Worm (Caenorhabditis elegans) whole organism, late embryonic: Measurements from ENCODE around the gene str-44.

Experiments used
- C38D4.7 ChIP-seq: fragments of 200-800 bp; sonication (Bioruptor generic); optimal IDR thresholded peaks from 2 replicates; lab custom pipeline; 2018; ENCODE audit warnings: mild to moderate bottlenecking, missing genetic modification characterization, moderate library complexity, missing compliant biosample characterization
- K02D7.2 ChIP-seq: sonication (generic microtip); optimal IDR thresholded peaks from 2 replicates; lab custom pipeline; 2017; ENCODE audit warnings: mild to moderate bottlenecking, missing genetic modification characterization, missing compliant biosample characterization
- K09A11.1 ChIP-seq: sonication (generic microtip); optimal IDR thresholded peaks from 2 replicates; lab custom pipeline; 2017; ENCODE audit warnings: antibody characterized with exemption, mild to moderate bottlenecking, missing genetic modification characterization, missing compliant biosample characterization; ENCODE audit not compliant: insufficient read depth
- T23F11.4 ChIP-seq: fragments of 200-800 bp; sonication (Bioruptor generic); optimal IDR thresholded peaks from 2 replicates; lab custom pipeline; 2018; ENCODE audit warnings: mild to moderate bottlenecking, missing genetic modification characterization, missing compliant biosample characterization
- ahr-1 ChIP-seq: sonication (generic microtip); optimal IDR thresholded peaks from 2 replicates; lab custom pipeline; 2016; ENCODE audit warnings: missing genetic modification characterization, missing compliant biosample characterization
- ama-1 ChIP-seq: fragments of 150-350 bp; optimal IDR thresholded peaks from 2 replicates; lab custom pipeline; 2014
- ceh-14 ChIP-seq: sonication (generic microtip); optimal IDR thresholded peaks from 2 replicates; lab custom pipeline; 2016; ENCODE audit warnings: missing genotype, missing genetic modification characterization, missing compliant biosample characterization
- ceh-31 ChIP-seq: sonication (generic microtip); optimal IDR thresholded peaks from 2 replicates; lab custom pipeline; 2016; ENCODE audit warnings: missing genetic modification characterization, missing compliant biosample characterization
- ceh-9 ChIP-seq: sonication (generic microtip); optimal IDR thresholded peaks from 2 replicates; lab custom pipeline; 2016; ENCODE audit warnings: mild to moderate bottlenecking, missing genetic modification characterization, inconsistent platforms, missing compliant biosample characterization
- che-1 ChIP-seq: sonication (generic microtip); optimal IDR thresholded peaks from 2 replicates; lab custom pipeline; 2016; ENCODE audit warnings: mild to moderate bottlenecking, missing genetic modification characterization, missing compliant biosample characterization
- dmd-4 ChIP-seq: sonication (generic microtip); optimal IDR thresholded peaks from 2 replicates; lab custom pipeline; 2016; ENCODE audit warnings: borderline replicate concordance, missing genetic modification characterization, missing compliant biosample characterization
- dve-1 ChIP-seq: sonication (generic microtip); optimal IDR thresholded peaks from 2 replicates; lab custom pipeline; 2017; ENCODE audit warnings: antibody characterized with exemption, mild to moderate bottlenecking, missing genetic modification characterization, missing compliant biosample characterization
- elt-2 ChIP-seq: sonication (generic microtip); optimal IDR thresholded peaks from 2 replicates; lab custom pipeline; 2016; ENCODE audit warnings: missing genetic modification reagents, missing genetic modification characterization, missing compliant biosample characterization
- elt-4 ChIP-seq: sonication (generic microtip); optimal IDR thresholded peaks from 2 replicates; lab custom pipeline; 2016; ENCODE audit warnings: missing genetic modification characterization, missing compliant biosample characterization
- ets-4 ChIP-seq: sonication (generic microtip); optimal IDR thresholded peaks from 2 replicates; lab custom pipeline; 2016; ENCODE audit warnings: missing genetic modification characterization, missing compliant biosample characterization
- fkh-10 ChIP-seq: fragments of 150-350 bp; optimal IDR thresholded peaks from 2 replicates; lab custom pipeline; 2014; ENCODE audit warnings: missing biosample characterization, missing genetic modification reagents, missing genetic modification characterization
- hlh-30 ChIP-seq: sonication (generic microtip); optimal IDR thresholded peaks from 2 replicates; lab custom pipeline; 2017; ENCODE audit warnings: antibody characterized with exemption, missing genetic modification characterization, missing compliant biosample characterization; ENCODE audit not compliant: insufficient read depth
- hlh-6 ChIP-seq: sonication (generic microtip); optimal IDR thresholded peaks from 2 replicates; lab custom pipeline; 2016; ENCODE audit warnings: missing genotype, missing genetic modification characterization, missing compliant biosample characterization
- hlh-8 ChIP-seq: sonication (generic microtip); optimal IDR thresholded peaks from 2 replicates; lab custom pipeline; 2016; ENCODE audit warnings: missing genotype, missing genetic modification characterization, missing compliant biosample characterization
- lim-6 ChIP-seq: sonication (generic microtip); optimal IDR thresholded peaks from 2 replicates; lab custom pipeline; 2016; ENCODE audit warnings: missing genetic modification characterization, missing compliant biosample characterization
- madf-2 ChIP-seq: sonication (generic microtip); optimal IDR thresholded peaks from 2 replicates; lab custom pipeline; 2017; ENCODE audit warnings: missing genetic modification characterization, missing compliant biosample characterization
- nfya-1 ChIP-seq: sonication (generic microtip); optimal IDR thresholded peaks from 2 replicates; lab custom pipeline; 2017; ENCODE audit warnings: missing genetic modification characterization, mild to moderate bottlenecking, missing compliant biosample characterization, antibody characterized with exemption, moderate library complexity
- nhr-232 ChIP-seq: sonication (generic microtip); optimal IDR thresholded peaks from 2 replicates; lab custom pipeline; 2016; ENCODE audit warnings: missing genetic modification characterization, missing compliant biosample characterization
- pha-2 ChIP-seq: sonication (generic microtip); optimal IDR thresholded peaks from 2 replicates; lab custom pipeline; 2017; ENCODE audit warnings: mild to moderate bottlenecking, missing genetic modification characterization, missing compliant biosample characterization
- pros-1 ChIP-seq: fragments of 150-350 bp; optimal IDR thresholded peaks from 2 replicates; lab custom pipeline; 2014; ENCODE audit warnings: missing biosample characterization, missing genetic modification reagents, missing genetic modification characterization
- rnt-1 ChIP-seq: sonication (generic microtip); optimal IDR thresholded peaks from 2 replicates; lab custom pipeline; 2016; ENCODE audit warnings: missing genetic modification characterization, missing compliant biosample characterization
- sox-4 ChIP-seq: sonication (generic microtip); optimal IDR thresholded peaks from 2 replicates; lab custom pipeline; 2017; ENCODE audit warnings: mild to moderate bottlenecking, missing genetic modification characterization, inconsistent platforms, missing compliant biosample characterization
- tbx-2 ChIP-seq: sonication (generic microtip); optimal IDR thresholded peaks from 2 replicates; lab custom pipeline; 2016; ENCODE audit warnings: missing genetic modification characterization, missing compliant biosample characterization
- unc-55 ChIP-seq: sonication (generic microtip); optimal IDR thresholded peaks from 2 replicates; lab custom pipeline; 2017; ENCODE audit warnings: missing biosample characterization, missing genetic modification reagents, missing genetic modification characterization
- zip-5 ChIP-seq: sonication (generic microtip); optimal IDR thresholded peaks from 2 replicates; lab custom pipeline; 2016; ENCODE audit warnings: missing genetic modification characterization, missing compliant biosample characterization

Gene str-44

ce11 chrIV:7156356-7156755 lies 20.6 kb upstream of the str-44 start, which contains the start of gene maph-9:
Gene maph-9, plus strand, starts transcription at chrIV:7156628.
- peak; percentile 44 for TF ChIP-seq nfya-1
- no peak for TF ChIP-seq elt-4 (tag; lab: Kevin White, UChicago)
- peak; percentile 30 for TF ChIP-seq ceh-14 (tag; lab: Kevin White, UChicago)
- TF ChIP-seq unc-55: no peak
- peak; percentile 28 for TF ChIP-seq ceh-31 (tag; lab: Kevin White, UChicago)
- no peak for TF ChIP-seq dmd-4
- no peak for TF ChIP-seq hlh-30 (tag; lab: Kevin White, UChicago)
- TF ChIP-seq lim-6 (tag; lab: Kevin White, UChicago): no peak
- TF ChIP-seq zip-5 (tag; lab: Kevin White, UChicago): no peak
- no peak for TF ChIP-seq K02D7.2

DNA sequence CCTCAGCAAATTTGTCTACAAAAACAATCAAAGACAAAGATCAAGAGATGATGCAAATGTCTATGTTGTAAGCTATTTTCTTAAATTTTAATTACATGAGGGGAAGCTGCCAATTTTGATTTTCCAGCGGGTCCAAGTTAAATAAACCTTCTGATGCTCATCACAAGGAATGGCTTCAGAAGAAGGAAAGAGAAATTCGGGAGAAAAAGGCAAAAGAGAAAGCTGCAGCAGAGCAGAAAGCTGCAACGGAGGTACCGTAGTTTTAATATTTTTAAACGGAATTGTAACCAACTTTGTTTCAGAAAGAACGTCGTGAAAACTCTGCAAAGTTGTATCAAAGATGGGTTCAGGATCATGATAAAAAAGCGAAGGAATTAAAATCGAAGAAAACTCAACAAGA lies 18.8 kb upstream of the str-44 start:
- TF ChIP-seq sox-4 (no peak), rnt-1 (no peak), hlh-6 (tag; lab: Kevin White, UChicago) (no peak), C38D4.7 (GFP tag; lab: Kevin White, UChicago) (no peak), unc-55 (no peak), madf-2 (tag; lab: Kevin White, UChicago) (no peak), elt-2 (tag; lab: Kevin White, UChicago) (no peak)

DNA sequence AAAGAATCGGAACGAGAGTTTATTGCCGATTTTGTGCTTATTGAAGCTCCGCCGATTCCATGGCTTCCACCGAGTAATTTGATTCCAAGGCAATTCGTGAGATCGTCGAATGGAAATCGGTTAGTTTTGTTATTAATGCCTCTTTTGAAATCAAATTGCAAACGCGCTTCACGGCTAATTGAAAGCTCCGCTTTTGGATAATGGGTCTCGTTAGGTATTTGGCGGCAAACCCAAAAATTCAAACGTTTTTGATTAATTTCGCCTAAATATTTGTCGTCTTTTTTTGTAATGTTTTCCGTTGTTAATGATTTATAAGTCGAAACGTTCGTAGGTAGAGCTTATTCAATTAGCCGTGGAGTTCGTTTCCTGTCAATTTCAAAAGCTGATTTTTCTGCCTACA lies 17.4 kb upstream of the str-44 start:
- TF ChIP-seq ceh-9: no peak
- no peak for TF ChIP-seq ets-4
- no peak for TF ChIP-seq tbx-2 (tag; lab: Kevin White, UChicago)
- TF ChIP-seq, all 69 proteins: peak for 0

- TF ChIP-seq dve-1: no peak
- no peak for TF ChIP-seq ceh-9
- no peak for TF ChIP-seq K09A11.1 (tag; lab: Kevin White, UChicago)
Measured at ce11 chrIV:7165723-7166122, 11.3 kb upstream of the str-44 start, which contains the start of gene rpc-1. Gene rpc-1, minus strand, starts transcription at chrIV:7165748.

ce11 chrIV:7166553-7166952 lies 10.4 kb upstream of the str-44 start, which contains the start of gene C42D4.18:
Gene C42D4.18, plus strand, starts transcription at chrIV:7166783.
- TF ChIP-seq hlh-30 (tag; lab: Kevin White, UChicago): peak; percentile 4
- no peak for TF ChIP-seq unc-55

DNA sequence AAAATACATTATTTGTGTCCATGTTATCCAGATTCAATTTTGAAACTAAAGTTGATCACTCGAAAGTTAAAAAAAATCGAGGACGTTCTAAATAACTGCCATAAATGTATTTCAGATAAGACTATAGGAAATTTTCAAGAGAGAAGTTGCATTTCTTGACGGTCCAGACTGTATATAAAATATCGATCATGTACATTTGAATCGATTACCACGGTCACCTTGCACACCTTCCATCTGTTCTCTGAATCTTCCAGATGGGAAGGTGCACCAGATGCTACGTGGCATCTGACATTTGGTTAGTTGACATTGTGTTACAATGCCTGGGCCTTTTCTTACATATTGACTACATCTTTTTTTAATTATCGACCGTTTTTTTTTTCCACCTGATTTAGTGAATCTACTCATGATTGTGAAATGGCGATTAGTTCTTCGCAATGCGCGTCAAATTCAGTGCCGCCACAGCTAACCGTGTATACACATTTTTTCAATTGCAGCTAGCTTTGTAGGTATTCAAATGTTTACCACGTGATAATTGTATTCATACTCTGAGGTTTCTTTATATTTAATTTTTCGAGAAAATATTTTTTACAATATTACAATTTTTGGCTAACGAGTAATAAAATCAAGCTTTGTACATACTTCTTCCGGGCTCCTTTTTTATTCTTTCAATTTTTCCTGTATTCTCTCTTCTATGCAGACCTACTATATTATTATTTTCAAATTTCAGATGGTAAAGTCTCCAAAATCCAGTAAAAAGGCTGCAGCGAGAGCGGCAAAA lies 8.8 kb upstream of the str-44 start, which contains the start of gene skr-16:
skr-16 (plus strand) TSS at position 728 of the 778 bp plus-strand sequence.
- TF ChIP-seq hlh-30 (tag; lab: Kevin White, UChicago): peak; percentile 45
- TF ChIP-seq che-1 (tag; lab: Kevin White, UChicago): no peak

DNA sequence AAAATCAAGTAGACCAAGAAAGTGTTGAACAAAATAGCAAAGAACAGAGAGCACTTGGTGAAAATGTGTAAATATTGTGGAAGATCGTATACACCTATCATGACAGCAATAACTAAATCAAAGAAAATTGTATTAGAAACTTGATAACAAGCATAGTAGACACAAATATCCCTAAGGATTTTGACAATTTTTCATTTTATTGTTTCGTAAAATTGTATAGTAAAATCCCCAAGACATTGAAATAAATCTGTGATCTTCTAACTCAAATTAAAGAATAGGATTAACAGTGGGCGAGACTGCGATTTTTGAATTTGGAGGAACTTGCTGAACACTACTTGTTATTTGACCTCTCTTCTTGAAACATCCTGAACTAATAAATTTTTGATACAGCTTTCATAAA lies 5.8 kb upstream of the str-44 start, which contains the start of gene str-220:
str-220 (minus strand) TSS at position 101 of the 400 bp plus-strand sequence.
- TF ChIP-seq ahr-1 (tag; lab: Kevin White, UChicago) (no peak), nhr-232 (no peak), T23F11.4 (GFP tag; lab: Kevin White, UChicago) (no peak), fkh-10 (no peak), elt-2 (tag; lab: Kevin White, UChicago) (no peak), hlh-8 (tag; lab: Kevin White, UChicago) (no peak), pros-1 (no peak), pha-2 (tag; lab: Kevin White, UChicago) (no peak), ama-1 (no peak), K02D7.2 (no peak)
